Worm (Caenorhabditis elegans): ENCODE results near the gene cpna-3.

cpna-3 gene

ce11 chrIV:9096160-9096879 lies at the start of gene cpna-3, which contains the start of gene znf-706:
cpna-3 (plus strand) TSS chrIV:9096842.
znf-706 (minus strand) TSS chrIV:9096231.
- TF ChIP-seq unc-62 (GFP tag; optimal IDR thresholded peaks at IDR 0.05): no peak

- no peak for TF ChIP-seq unc-62 (GFP tag; optimal IDR thresholded peaks at IDR 0.05)
Measured at ce11 chrIV:9051036-9051435, 45.6 kb upstream of the cpna-3 start.

ce11 chrIV:9051510-9052175 lies 45.0 kb upstream of the cpna-3 start:
- TF ChIP-seq unc-62 (GFP tag; optimal IDR thresholded peaks at IDR 0.05): no peak

- TF ChIP-seq unc-62 (GFP tag; optimal IDR thresholded peaks at IDR 0.05): no peak
Measured at ce11 chrIV:9053403-9053802, 43.2 kb upstream of the cpna-3 start.

ce11 chrIV:9063518-9063917 lies 33.1 kb upstream of the cpna-3 start:
- no peak for TF ChIP-seq unc-62 (GFP tag; optimal IDR thresholded peaks at IDR 0.05)

- TF ChIP-seq unc-62 (GFP tag; optimal IDR thresholded peaks at IDR 0.05): no peak
Measured at ce11 chrIV:9069703-9070102, 26.9 kb upstream of the cpna-3 start, which contains the start of gene nhr-11. nhr-11 (plus strand) TSS chrIV:9070003.

ce11 chrIV:9070188-9070587 lies 26.5 kb upstream of the cpna-3 start:
- TF ChIP-seq unc-62 (GFP tag; optimal IDR thresholded peaks at IDR 0.05): no peak

ce11 chrIV:9074244-9074723 lies 22.4 kb upstream of the cpna-3 start, which contains the start of gene mppb-1:
mppb-1 (plus strand) TSS chrIV:9074673.
- no peak for TF ChIP-seq unc-62 (GFP tag; optimal IDR thresholded peaks at IDR 0.05)

ce11 chrIV:9078469-9078868 lies 18.2 kb upstream of the cpna-3 start, which contains the start of gene mans-4:
mans-4 (minus strand) TSS chrIV:9078569.
- no peak for TF ChIP-seq unc-62 (GFP tag; optimal IDR thresholded peaks at IDR 0.05)

ce11 chrIV:9079330-9079729 lies 17.3 kb upstream of the cpna-3 start:
- TF ChIP-seq unc-62 (GFP tag; optimal IDR thresholded peaks at IDR 0.05): no peak

ce11 chrIV:9080201-9080600 lies 16.4 kb upstream of the cpna-3 start:
- TF ChIP-seq unc-62 (GFP tag; optimal IDR thresholded peaks at IDR 0.05): no peak

ce11 chrIV:9082055-9082454 lies 14.6 kb upstream of the cpna-3 start, which contains the start of gene twk-8:
twk-8 (plus strand) TSS chrIV:9082355.
- no peak for TF ChIP-seq unc-62 (GFP tag; optimal IDR thresholded peaks at IDR 0.05)

ce11 chrIV:9088294-9088693 lies 8.3 kb upstream of the cpna-3 start, which contains the start of gene msa-1:
msa-1 (plus strand) TSS chrIV:9088594.
- no peak for TF ChIP-seq unc-62 (GFP tag; optimal IDR thresholded peaks at IDR 0.05)

ce11 chrIV:9090538-9091195 lies 6.0 kb upstream of the cpna-3 start:
- TF ChIP-seq unc-62 (GFP tag; optimal IDR thresholded peaks at IDR 0.05): no peak

ce11 chrIV:9092011-9092410 lies 4.6 kb upstream of the cpna-3 start:
- no peak for TF ChIP-seq unc-62 (GFP tag; optimal IDR thresholded peaks at IDR 0.05)

ce11 chrIV:9093932-9094331 lies 2.7 kb upstream of the cpna-3 start, which contains the start of gene lpl-1:
lpl-1 (minus strand) TSS chrIV:9094032.
- no peak for TF ChIP-seq unc-62 (GFP tag; optimal IDR thresholded peaks at IDR 0.05)

Data from whole organism, dauer.